Worm (Caenorhabditis elegans) whole organism, L4 larva: Measurements from ENCODE around the gene K10H10.5.

Experiments
- D1046.2 ChIP-seq: fragments of 200-800 bp; sonication (Bioruptor generic); IDR thresholded peaks from 2 replicates; pipeline ENCODE4 v1.3.6; 2022; ENCODE audit warnings: missing genetic modification characterization, missing compliant biosample characterization
- F10B5.3 ChIP-seq: sonication (generic microtip); optimal IDR thresholded peaks from 2 replicates; lab custom pipeline; 2016; ENCODE audit warnings: mild to moderate bottlenecking, missing genetic modification characterization, missing compliant biosample characterization
- F26F4.8 ChIP-seq: fragments of 200-800 bp; sonication (Bioruptor generic); conservative IDR thresholded peaks from 2 replicates; pipeline ENCODE4 v1.3.6; 2022; ENCODE audit warnings: missing genetic modification characterization, missing compliant biosample characterization
- F37D6.2 ChIP-seq: sonication (generic microtip); optimal IDR thresholded peaks from 2 replicates; lab custom pipeline; 2016; ENCODE audit warnings: mild to moderate bottlenecking, missing genetic modification characterization, missing compliant biosample characterization
- F44E2.7 ChIP-seq: fragments of 200-800 bp; sonication (Bioruptor generic); IDR thresholded peaks from 2 replicates; pipeline ENCODE4 v2.1.2; 2022; ENCODE audit warnings: missing genetic modification characterization, missing compliant biosample characterization
- T20F7.1 ChIP-seq: fragments of 200-800 bp; sonication (Bioruptor generic); optimal IDR thresholded peaks from 2 replicates; lab custom pipeline; 2018; ENCODE audit warnings: mild to moderate bottlenecking, missing genetic modification characterization, missing compliant biosample characterization
- T26A8.4 ChIP-seq: fragments of 200-800 bp; sonication (Bioruptor generic); IDR thresholded peaks from 2 replicates; pipeline ENCODE4 v1.3.6; 2022; ENCODE audit warnings: missing genetic modification characterization, missing compliant biosample characterization
- Y105C5A.15 ChIP-seq: fragments of 200-800 bp; sonication (Bioruptor generic); IDR thresholded peaks from 2 replicates; pipeline ENCODE4 v1.3.6; 2022; ENCODE audit warnings: missing genetic modification characterization, missing compliant biosample characterization
- Y75B8A.6 ChIP-seq: fragments of 200-800 bp; sonication (Bioruptor generic); IDR thresholded peaks from 2 replicates; pipeline ENCODE4 v1.3.6; 2022; ENCODE audit warnings: missing genetic modification reagents, missing genetic modification characterization, missing compliant biosample characterization
- aha-1 ChIP-seq: fragments of 150-350 bp; peaks from one replicate; lab custom pipeline; 2014; ENCODE audit warnings: missing biosample characterization, missing genetic modification characterization
- aly-2 ChIP-seq: sonication (generic microtip); optimal IDR thresholded peaks from 2 replicates; lab custom pipeline; 2018; ENCODE audit warnings: missing biosample characterization, missing genetic modification characterization
- ama-1 ChIP-seq: fragments of 150-350 bp; optimal IDR thresholded peaks from 2 replicates; lab custom pipeline; 2014; ENCODE audit warnings: inconsistent platforms, mixed read lengths
- attf-4 ChIP-seq: sonication (generic microtip); optimal IDR thresholded peaks from 3 replicates; lab custom pipeline; 2017; ENCODE audit warnings: missing biosample characterization, missing genetic modification characterization
- ceh-62 ChIP-seq: sonication (generic microtip); optimal IDR thresholded peaks from 2 replicates; lab custom pipeline; 2017; ENCODE audit warnings: missing biosample characterization, missing genetic modification characterization
- ceh-82 ChIP-seq: sonication (generic microtip); optimal IDR thresholded peaks from 2 replicates; lab custom pipeline; 2017; ENCODE audit warnings: missing biosample characterization, missing genetic modification characterization
- ces-1 ChIP-seq: fragments of 150-350 bp; sonication (generic microtip); optimal IDR thresholded peaks from 4 replicates; lab custom pipeline; 2014; ENCODE audit warnings: missing biosample characterization, missing genetic modification reagents, missing genetic modification characterization
- daf-12 ChIP-seq: fragments of 150-350 bp; optimal IDR thresholded peaks from 2 replicates; lab custom pipeline; 2014; ENCODE audit warnings: missing biosample characterization, missing genetic modification reagents, missing genetic modification characterization
- dmd-9 ChIP-seq: fragments of 200-800 bp; sonication (Bioruptor generic); IDR thresholded peaks from 2 replicates; pipeline ENCODE4 v1.3.6; 2022; ENCODE audit warnings: missing genetic modification reagents, missing genetic modification characterization, missing compliant biosample characterization
- dpl-1 ChIP-seq: fragments of 150-350 bp; optimal IDR thresholded peaks from 2 replicates; lab custom pipeline; 2014; ENCODE audit warnings: missing biosample characterization, missing genetic modification reagents, missing genetic modification characterization
- duxl-1 ChIP-seq: sonication (generic microtip); optimal IDR thresholded peaks from 2 replicates; lab custom pipeline; 2016; ENCODE audit warnings: mild to moderate bottlenecking, missing genetic modification characterization, moderate library complexity, missing compliant biosample characterization; ENCODE audit not compliant: poor library complexity
- hlh-11 ChIP-seq: fragments of 200-800 bp; sonication (Bioruptor generic); optimal IDR thresholded peaks from 2 replicates; lab custom pipeline; 2018; ENCODE audit warnings: mild to moderate bottlenecking, missing genetic modification characterization, missing compliant biosample characterization
- hlh-30 ChIP-seq: sonication (generic microtip); optimal IDR thresholded peaks from 2 replicates; lab custom pipeline; 2017; ENCODE audit warnings: antibody characterized with exemption, mild to moderate bottlenecking, missing genetic modification characterization, missing compliant biosample characterization; ENCODE audit not compliant: insufficient read depth
- hmg-1.1 ChIP-seq: fragments of 200-800 bp; sonication (Bioruptor generic); IDR thresholded peaks from 2 replicates; pipeline ENCODE4 v1.3.6; 2022; ENCODE audit warnings: missing genetic modification reagents, missing genetic modification characterization, missing compliant biosample characterization
- jun-1 ChIP-seq: fragments of 150-350 bp; optimal IDR thresholded peaks from 2 replicates; lab custom pipeline; 2014; ENCODE audit warnings: missing biosample characterization, missing genetic modification reagents, missing genetic modification characterization
- lim-7 ChIP-seq: fragments of 200-800 bp; sonication (Bioruptor generic); IDR thresholded peaks from 2 replicates; pipeline ENCODE4 v1.3.6; 2022; ENCODE audit warnings: missing genetic modification characterization, missing compliant biosample characterization
- lin-1 ChIP-seq: fragments of 200-800 bp; sonication (Bioruptor generic); IDR thresholded peaks from 2 replicates; pipeline ENCODE4 v1.3.6; 2022; ENCODE audit warnings: missing genetic modification reagents, missing genetic modification characterization, missing compliant biosample characterization
- lin-38 ChIP-seq: fragments of 200-800 bp; sonication (Bioruptor generic); IDR thresholded peaks from 2 replicates; pipeline ENCODE4 v1.3.6; 2022; ENCODE audit warnings: missing genetic modification reagents, missing genetic modification characterization, missing compliant biosample characterization
- lin-39 ChIP-seq: fragments of 150-350 bp; optimal IDR thresholded peaks from 2 replicates; lab custom pipeline; 2014; ENCODE audit warnings: missing biosample characterization, missing genetic modification reagents, missing genetic modification characterization
- mdt-29 ChIP-seq: fragments of 200-800 bp; sonication (Bioruptor generic); IDR thresholded peaks from 2 replicates; pipeline ENCODE4 v1.3.6; 2022; ENCODE audit warnings: missing genetic modification reagents, missing genetic modification characterization, missing compliant biosample characterization
- nhr-11 ChIP-seq: fragments of 150-350 bp; optimal IDR thresholded peaks from 2 replicates; lab custom pipeline; 2014; ENCODE audit warnings: missing biosample characterization, missing genetic modification characterization
- nhr-237 ChIP-seq: sonication (generic microtip); optimal IDR thresholded peaks from 2 replicates; lab custom pipeline; 2017; ENCODE audit warnings: missing biosample characterization, missing genetic modification characterization
- nhr-28 ChIP-seq: fragments of 150-350 bp; optimal IDR thresholded peaks from 2 replicates; lab custom pipeline; 2014; ENCODE audit warnings: missing biosample characterization, missing genetic modification characterization
- nhr-48 ChIP-seq: sonication (generic microtip); optimal IDR thresholded peaks from 2 replicates; lab custom pipeline; 2016; ENCODE audit warnings: mild to moderate bottlenecking, missing genetic modification characterization, missing compliant biosample characterization
- nhr-77 ChIP-seq: fragments of 150-350 bp; optimal IDR thresholded peaks from 2 replicates; lab custom pipeline; 2014; ENCODE audit warnings: missing biosample characterization, missing genetic modification characterization
- snpc-4 ChIP-seq: fragments of 150-350 bp; optimal IDR thresholded peaks from 2 replicates; lab custom pipeline; 2014; ENCODE audit warnings: missing biosample characterization, missing genetic modification characterization
- tra-1 ChIP-seq: fragments of 200-800 bp; sonication (Bioruptor generic); IDR thresholded peaks from 2 replicates; pipeline ENCODE4 v1.3.6; 2022; ENCODE audit warnings: missing genetic modification reagents, missing genetic modification characterization, missing compliant biosample characterization
- vab-7 ChIP-seq: fragments of 200-800 bp; sonication (Bioruptor generic); IDR thresholded peaks from 2 replicates; pipeline ENCODE4 v1.3.6; 2022; ENCODE audit warnings: missing genetic modification reagents, missing genetic modification characterization, missing compliant biosample characterization
- zip-11 ChIP-seq: fragments of 200-800 bp; sonication (Bioruptor generic); IDR thresholded peaks from 2 replicates; pipeline ENCODE4 v1.3.6; 2022; ENCODE audit warnings: missing genetic modification characterization, missing compliant biosample characterization
- ztf-7 ChIP-seq: fragments of 150-350 bp; optimal IDR thresholded peaks from 2 replicates; lab custom pipeline; 2014; ENCODE audit warnings: missing biosample characterization, missing genetic modification characterization

Gene K10H10.5

ce11 chrII:14496809-14497208 lies 4.7 kb upstream of the K10H10.5 start (continued):
- TF ChIP-seq dpl-1 (GFP tag; lab: Kevin White, UChicago): peak; percentile 68
- TF ChIP-seq ztf-7 (tag; lab: Kevin White, UChicago): peak; percentile 61
- no peak for TF ChIP-seq ceh-62
- TF ChIP-seq hlh-11 (tag; lab: Kevin White, UChicago): peak; percentile 80
- no peak for TF ChIP-seq daf-12 (tag; lab: Kevin White, UChicago)
- peak; percentile 74 for TF ChIP-seq F37D6.2 (tag; lab: Kevin White, UChicago)
- TF ChIP-seq lin-39 (tag; lab: Kevin White, UChicago): no peak
- peak; percentile 85 for TF ChIP-seq lin-38 (GFP tag; lab: Robert Waterston, UW)
- peak; percentile 90 for TF ChIP-seq tra-1 (GFP tag; lab: Robert Waterston, UW)
- TF ChIP-seq dmd-9: peak; percentile 76
- peak; percentile 94 for TF ChIP-seq F26F4.8
- peak; percentile 86 for TF ChIP-seq hmg-1.1 (GFP tag; lab: Robert Waterston, UW)
- peak; percentile 55 for TF ChIP-seq nhr-11 (tag; lab: Kevin White, UChicago)
- TF ChIP-seq lim-7 (GFP tag; lab: Robert Waterston, UW): peak; percentile 97
- TF ChIP-seq nhr-28 (tag; lab: Kevin White, UChicago): peak; percentile 91
- no peak for TF ChIP-seq aly-2
- peak; percentile 87 for TF ChIP-seq lin-1 (GFP tag; lab: Robert Waterston, UW)
- TF ChIP-seq ces-1 (GFP tag; lab: Kevin White, UChicago): no peak
- TF ChIP-seq hlh-30 (tag; lab: Kevin White, UChicago): peak; percentile 81
- peak; percentile 99 for TF ChIP-seq aha-1 (tag; lab: Kevin White, UChicago)
- peak; percentile 57 for TF ChIP-seq F10B5.3 (tag; lab: Kevin White, UChicago)
- peak; percentile 86 for TF ChIP-seq duxl-1 (tag; lab: Kevin White, UChicago)
- TF ChIP-seq mdt-29 (GFP tag; lab: Robert Waterston, UW): peak; percentile 77; the same call in 1 of the 2 replicates
- 0 out of 2 replicates have a peak, but pooled peaks have one; percentile 37 for TF ChIP-seq zip-11 (GFP tag; lab: Robert Waterston, UW)
- peak; percentile 87 for TF ChIP-seq D1046.2 (GFP tag; lab: Robert Waterston, UW)
- TF ChIP-seq F44E2.7 (GFP tag; lab: Robert Waterston, UW): peak; percentile 92
- peak; percentile 44; the same call in 1 of the 2 replicates for TF ChIP-seq Y75B8A.6
- no peak for TF ChIP-seq ceh-82 (tag; lab: Kevin White, UChicago)
- no peak for TF ChIP-seq nhr-237 (tag; lab: Kevin White, UChicago)
- no peak for TF ChIP-seq jun-1 (tag; lab: Kevin White, UChicago)
- TF ChIP-seq snpc-4 (tag; lab: Kevin White, UChicago): peak; percentile 66
- TF ChIP-seq nhr-77 (tag; lab: Kevin White, UChicago): peak; percentile 96
- peak; percentile 74 for TF ChIP-seq T20F7.1 (GFP tag; lab: Kevin White, UChicago)
- peak; percentile 88 for TF ChIP-seq T26A8.4 (GFP tag; lab: Robert Waterston, UW)

- TF ChIP-seq aha-1 (tag; lab: Kevin White, UChicago) (peak; percentile 48), Y105C5A.15 (GFP tag; lab: Robert Waterston, UW) (no peak), aly-2 (no peak), F37D6.2 (tag; lab: Kevin White, UChicago) (no peak), hlh-30 (tag; lab: Kevin White, UChicago) (peak; percentile 9), attf-4 (tag; lab: Kevin White, UChicago) (no peak), nhr-48 (tag; lab: Kevin White, UChicago) (no peak), ama-1 (lab: Kevin White, UChicago) (no peak), nhr-28 (tag; lab: Kevin White, UChicago) (peak; percentile 99), vab-7 (GFP tag; lab: Robert Waterston, UW) (no peak), duxl-1 (tag; lab: Kevin White, UChicago) (no peak)
Measured at ce11 chrII:14497848-14498247, 3.7 kb upstream of the K10H10.5 start, which contains the start of gene dhs-8. Gene dhs-8, plus strand, starts transcription at chrII:14498026.
